Fruit fly (Drosophila melanogaster) whole organism, prepupa: ENCODE data around the gene Uck.
A peak's percentile ranks its signal among the peaks of the same experiment; 100 is the strongest.

ENCODE experiments used
- CG10631 ChIP-seq: fragments of 200-800 bp; sonication (Bioruptor generic); optimal IDR thresholded peaks from 2 replicates; lab custom pipeline; 2016; ENCODE audit warnings: missing biosample characterization, missing genetic modification characterization
- CG10669 ChIP-seq: fragments of 200-800 bp; sonication (Bioruptor generic); optimal IDR thresholded peaks from 3 replicates; lab custom pipeline; 2018; ENCODE audit warnings: missing biosample characterization, mild to moderate bottlenecking, missing genetic modification characterization, moderate library complexity
- CG11762 ChIP-seq: fragments of 200-800 bp; sonication (Bioruptor generic); optimal IDR thresholded peaks from 3 replicates; lab custom pipeline; 2016; ENCODE audit warnings: missing biosample characterization, missing genetic modification characterization; ENCODE audit not compliant: insufficient read depth
- CG11902 ChIP-seq: fragments of 200-800 bp; sonication (Bioruptor generic); optimal IDR thresholded peaks from 3 replicates; lab custom pipeline; 2016; ENCODE audit warnings: missing biosample characterization, missing genetic modification characterization
- CG1621 ChIP-seq: fragments of 200-800 bp; sonication (Bioruptor generic); optimal IDR thresholded peaks from 3 replicates; lab custom pipeline; 2018; ENCODE audit warnings: missing biosample characterization, mild to moderate bottlenecking, missing genetic modification characterization
- CG16779 ChIP-seq: fragments of 200-800 bp; sonication (Bioruptor generic); optimal IDR thresholded peaks from 3 replicates; lab custom pipeline; 2017; ENCODE audit warnings: missing biosample characterization, mild to moderate bottlenecking, missing genetic modification characterization
- CG3032 ChIP-seq: fragments of 200-800 bp; optimal IDR thresholded peaks from 2 replicates; lab custom pipeline; 2019; ENCODE audit warnings: missing biosample characterization, mild to moderate bottlenecking, missing genetic modification characterization, moderate library complexity
- CG32006 ChIP-seq: fragments of 200-800 bp; sonication (Bioruptor generic); optimal IDR thresholded peaks from 3 replicates; lab custom pipeline; 2017; ENCODE audit warnings: missing biosample characterization, mild to moderate bottlenecking, missing genetic modification characterization
- CG3919 ChIP-seq: fragments of 200-800 bp; sonication (Bioruptor generic); optimal IDR thresholded peaks from 3 replicates; lab custom pipeline; 2016; ENCODE audit warnings: missing biosample characterization, missing genetic modification characterization
- CG6276 ChIP-seq: fragments of 200-800 bp; sonication (Bioruptor generic); optimal IDR thresholded peaks from 2 replicates; lab custom pipeline; 2017; ENCODE audit warnings: missing biosample characterization, mild to moderate bottlenecking, missing genetic modification characterization
- CG7368 ChIP-seq: fragments of 200-800 bp; sonication (Bioruptor generic); optimal IDR thresholded peaks from 3 replicates; lab custom pipeline; 2016; ENCODE audit warnings: missing biosample characterization, missing genetic modification characterization
- CG8119 ChIP-seq: fragments of 200-800 bp; sonication (Bioruptor generic); IDR thresholded peaks from 3 replicates; pipeline ENCODE4 v1.3.6; 2022; ENCODE audit warnings: missing biosample characterization, missing genetic modification characterization
- CG8319 ChIP-seq: fragments of 200-800 bp; sonication (Bioruptor generic); optimal IDR thresholded peaks from 3 replicates; lab custom pipeline; 2016; ENCODE audit warnings: missing biosample characterization, missing genetic modification characterization
- CG8632 ChIP-seq: fragments of 200-800 bp; sonication (Bioruptor generic); optimal IDR thresholded peaks from 3 replicates; lab custom pipeline; 2016; ENCODE audit warnings: missing biosample characterization, missing genetic modification characterization
- CG9139 ChIP-seq: fragments of 200-800 bp; sonication (Bioruptor generic); optimal IDR thresholded peaks from 3 replicates; lab custom pipeline; 2017; ENCODE audit warnings: missing biosample characterization, mild to moderate bottlenecking, missing genetic modification characterization
- Eip75B ChIP-seq: fragments of 200-800 bp; sonication (Bioruptor generic); optimal IDR thresholded peaks from 3 replicates; lab custom pipeline; 2016; ENCODE audit warnings: missing biosample characterization, missing genetic modification characterization
- Eip78C ChIP-seq: fragments of 200-800 bp; sonication (Bioruptor generic); peaks from one replicate; lab custom pipeline; 2016; ENCODE audit warnings: missing biosample characterization, missing genetic modification characterization
- Eip93F ChIP-seq: fragments of 200-800 bp; sonication (Bioruptor generic); optimal IDR thresholded peaks from 2 replicates; lab custom pipeline; 2016; ENCODE audit warnings: missing biosample characterization, mild to moderate bottlenecking, missing genetic modification characterization
- Ets21C ChIP-seq: fragments of 200-800 bp; sonication (Bioruptor generic); optimal IDR thresholded peaks from 3 replicates; lab custom pipeline; 2016; ENCODE audit warnings: missing biosample characterization, missing genetic modification characterization
- Ets96B ChIP-seq: fragments of 200-800 bp; optimal IDR thresholded peaks from 2 replicates; lab custom pipeline; 2019; ENCODE audit warnings: missing biosample characterization, mild to moderate bottlenecking, missing genetic modification characterization, moderate library complexity
- Hr39 ChIP-seq: fragments of 200-800 bp; sonication (Bioruptor generic); optimal IDR thresholded peaks from 2 replicates; lab custom pipeline; 2016; ENCODE audit warnings: missing biosample characterization, missing genetic modification characterization
- Hr4 ChIP-seq: fragments of 200-800 bp; sonication (Bioruptor generic); optimal IDR thresholded peaks from 3 replicates; lab custom pipeline; 2016; ENCODE audit warnings: missing biosample characterization, missing genetic modification characterization
- Met ChIP-seq: fragments of 200-800 bp; sonication (Bioruptor generic); optimal IDR thresholded peaks from 3 replicates; lab custom pipeline; 2016; ENCODE audit warnings: missing biosample characterization, missing genetic modification characterization
- OdsH ChIP-seq: fragments of 200-800 bp; sonication (Bioruptor generic); optimal IDR thresholded peaks from 3 replicates; lab custom pipeline; 2016; ENCODE audit warnings: missing biosample characterization, missing genetic modification characterization
- Sox14 ChIP-seq: fragments of 200-800 bp; sonication (Bioruptor generic); optimal IDR thresholded peaks from 3 replicates; lab custom pipeline; 2016; ENCODE audit warnings: missing biosample characterization, missing genetic modification characterization
- acj6 ChIP-seq: fragments of 200-800 bp; sonication (Bioruptor generic); optimal IDR thresholded peaks from 3 replicates; lab custom pipeline; 2016; ENCODE audit warnings: missing biosample characterization, missing genetic modification characterization
- dac ChIP-seq: fragments of 200-800 bp; sonication (Bioruptor generic); optimal IDR thresholded peaks from 2 replicates; lab custom pipeline; 2017; ENCODE audit warnings: missing biosample characterization, mild to moderate bottlenecking, missing genetic modification characterization
- fd85E ChIP-seq: fragments of 200-800 bp; sonication (Bioruptor generic); optimal IDR thresholded peaks from 3 replicates; lab custom pipeline; 2016; ENCODE audit warnings: missing biosample characterization, missing genetic modification characterization
- fkh ChIP-seq: fragments of 200-800 bp; sonication (Bioruptor generic); optimal IDR thresholded peaks from 3 replicates; lab custom pipeline; 2017; ENCODE audit warnings: missing biosample characterization, mild to moderate bottlenecking, missing genetic modification characterization, moderate library complexity
- lz ChIP-seq: fragments of 200-800 bp; sonication (Bioruptor generic); optimal IDR thresholded peaks from 3 replicates; lab custom pipeline; 2016; ENCODE audit warnings: missing biosample characterization, missing genetic modification characterization
- net ChIP-seq: fragments of 200-800 bp; sonication (Bioruptor generic); optimal IDR thresholded peaks from 3 replicates; lab custom pipeline; 2016; ENCODE audit warnings: missing biosample characterization, missing genetic modification characterization
- pdm3 ChIP-seq: fragments of 200-800 bp; sonication (Bioruptor generic); optimal IDR thresholded peaks from 3 replicates; lab custom pipeline; 2016; ENCODE audit warnings: missing biosample characterization, missing genetic modification characterization
- salr ChIP-seq, 2 experiments: fragments of 200-800 bp; sonication (Bioruptor generic); optimal IDR thresholded peaks; 3 replicates each; lab custom pipeline; 2016 to 2018; ENCODE audit warnings: missing biosample characterization in 2 of 2, missing genetic modification characterization in 2 of 2, mild to moderate bottlenecking in 1 of 2
- ss ChIP-seq, 2 experiments: fragments of 200-800 bp; sonication (Bioruptor generic); optimal IDR thresholded peaks; 2 replicates in 1 of 2; 3 replicates in 1 of 2; lab custom pipeline; 2017 to 2018; ENCODE audit warnings: mild to moderate bottlenecking in 2 of 2, missing biosample characterization in 2 of 2, missing genetic modification characterization in 2 of 2, moderate library complexity in 1 of 2
- vri ChIP-seq: fragments of 200-800 bp; sonication (Bioruptor generic); optimal IDR thresholded peaks from 3 replicates; lab custom pipeline; 2016; ENCODE audit warnings: missing biosample characterization, mild to moderate bottlenecking, missing genetic modification characterization

The Uck gene

dm6 chr3R:24266786-24267579 lies 23.0 kb upstream of the Uck start (continued):
- TF ChIP-seq Ets96B (tag; lab: Kevin White, UChicago) = peak; percentile 90
- TF ChIP-seq Ets21C = peak; percentile 44
- TF ChIP-seq fd85E (GFP tag; lab: Kevin White, UChicago) = no peak
- TF ChIP-seq CG8119 (GFP tag; lab: Robert Waterston, UW) = peak; percentile 87
- TF ChIP-seq Eip75B (GFP tag; lab: Kevin White, UChicago) = peak; percentile 87
- peak; percentile 74 for TF ChIP-seq lz (GFP tag; lab: Kevin White, UChicago)
- peak; percentile 73 for TF ChIP-seq CG16779 (tag; lab: Kevin White, UChicago)
- peak; percentile 76 for TF ChIP-seq CG9139 (GFP tag; lab: Kevin White, UChicago)
- peak; percentile 92 to 95 for TF ChIP-seq ss (GFP tag; optimal IDR thresholded peaks at IDR 0.05; lab: Kevin White, UChicago)
- peak; percentile 70 for TF ChIP-seq CG7368 (GFP tag; lab: Kevin White, UChicago)
- TF ChIP-seq net (GFP tag; lab: Kevin White, UChicago) = peak; percentile 82
- peak; percentile 82 for TF ChIP-seq CG6276
- TF ChIP-seq CG11902 (GFP tag; lab: Kevin White, UChicago) = peak; percentile 71
- TF ChIP-seq Eip78C = peak; percentile 97
- peak; percentile 79 for TF ChIP-seq CG1621
- peak; percentile 87 for TF ChIP-seq Hr4
- peak; percentile 65 for TF ChIP-seq vri (GFP tag; lab: Kevin White, UChicago)
- TF ChIP-seq Sox14 (GFP tag; lab: Kevin White, UChicago) = peak; percentile 81
- peak; percentile 59 for TF ChIP-seq Hr39 (GFP tag; lab: Kevin White, UChicago)
- peak; percentile 86 for TF ChIP-seq CG10669 (GFP tag; lab: Kevin White, UChicago)
- TF ChIP-seq Met (GFP tag; lab: Kevin White, UChicago) = peak; percentile 21
- TF ChIP-seq CG8632 (GFP tag; lab: Kevin White, UChicago) = peak; percentile 86

dm6 chr3R:24267580-24268202 lies 22.3 kb upstream of the Uck start:
- TF ChIP-seq pdm3 (GFP tag; lab: Kevin White, UChicago) (no peak), acj6 (GFP tag; lab: Kevin White, UChicago) (no peak), CG3919 (no peak), fkh (GFP tag; lab: Kevin White, UChicago) (no peak), salr (GFP tag; optimal IDR thresholded peaks at IDR 0.05; lab: Kevin White, UChicago) (no peak)

dm6 chr3R:24268293-24268692 lies 21.7 kb upstream of the Uck start:
- TF ChIP-seq Eip78C (no peak), net (GFP tag; lab: Kevin White, UChicago) (no peak), fkh (GFP tag; lab: Kevin White, UChicago) (peak; percentile 51), Eip93F (GFP tag; lab: Kevin White, UChicago) (peak; percentile 28), CG10631 (GFP tag; lab: Kevin White, UChicago) (no peak), CG3032 (tag; lab: Kevin White, UChicago) (no peak)
- TF ChIP-seq, all 60 proteins: peak for 2

dm6 chr3R:24270034-24270433 lies 19.9 kb upstream of the Uck start:
- peak in 1 of 2 experiments; percentile 27 for TF ChIP-seq ss (GFP tag; optimal IDR thresholded peaks at IDR 0.05; lab: Kevin White, UChicago)
- peak; percentile 80 for TF ChIP-seq fkh (GFP tag; lab: Kevin White, UChicago)
- no peak for TF ChIP-seq CG9139 (GFP tag; lab: Kevin White, UChicago)

dm6 chr3R:24270578-24270977 lies 19.4 kb upstream of the Uck start:
- TF ChIP-seq CG1621 (no peak), net (GFP tag; lab: Kevin White, UChicago) (no peak), CG11762 (GFP tag; lab: Kevin White, UChicago) (no peak), OdsH (GFP tag; lab: Kevin White, UChicago) (no peak), fkh (GFP tag; lab: Kevin White, UChicago) (no peak), pdm3 (GFP tag; lab: Kevin White, UChicago) (no peak), CG8319 (GFP tag; lab: Kevin White, UChicago) (no peak), dac (no peak), CG32006 (no peak)
